Fruit fly (Drosophila melanogaster) whole organism, embryonic: ENCODE data around the gene Mlc2.

Source experiments
- CG10654 ChIP-seq: fragments of 200-800 bp; sonication (Bioruptor generic); optimal IDR thresholded peaks from 2 replicates; lab custom pipeline; 2016; ENCODE audit warnings: missing biosample characterization, missing genetic modification characterization
- CG2712 ChIP-seq: fragments of 200-800 bp; optimal IDR thresholded peaks from 3 replicates; lab custom pipeline; 2019; ENCODE audit warnings: missing biosample characterization, mild to moderate bottlenecking, missing genetic modification characterization, moderate library complexity
- CG34224 ChIP-seq: fragments of 200-800 bp; sonication (Bioruptor generic); IDR thresholded peaks from 3 replicates; pipeline ENCODE4 v1.3.6; 2022; ENCODE audit warnings: missing biosample characterization, missing genetic modification characterization; ENCODE audit not compliant: partially characterized antibody
- CG3995 ChIP-seq: fragments of 200-800 bp; sonication (Bioruptor generic); optimal IDR thresholded peaks from 3 replicates; lab custom pipeline; 2016; ENCODE audit warnings: missing biosample characterization, missing genetic modification characterization
- CG6683 ChIP-seq: fragments of 200-800 bp; sonication (Bioruptor generic); optimal IDR thresholded peaks from 2 replicates; lab custom pipeline; 2017; ENCODE audit warnings: missing biosample characterization, mild to moderate bottlenecking, missing genetic modification characterization, missing genetic modification reagents
- CG7987 ChIP-seq: fragments of 200-800 bp; sonication (Bioruptor generic); optimal IDR thresholded peaks from 2 replicates; lab custom pipeline; 2018; ENCODE audit warnings: missing biosample characterization, mild to moderate bottlenecking, missing genetic modification characterization, moderate library complexity
- CTCF ChIP-seq: fragments of 200-800 bp; sonication (Bioruptor generic); optimal IDR thresholded peaks from 2 replicates; lab custom pipeline; 2017; ENCODE audit warnings: missing biosample characterization, mild to moderate bottlenecking, missing genetic modification characterization, moderate library complexity
- CrebB ChIP-seq: fragments of 200-800 bp; sonication (Bioruptor generic); optimal IDR thresholded peaks from 3 replicates; lab custom pipeline; 2018; ENCODE audit warnings: missing biosample characterization, mild to moderate bottlenecking, missing genetic modification characterization
- cad ChIP-seq: fragments of >200 bp; optimal IDR thresholded peaks from 2 replicates; lab custom pipeline; 2017; ENCODE audit warnings: missing biosample characterization, missing genetic modification characterization
- dati ChIP-seq: fragments of 200-800 bp; sonication (Bioruptor generic); IDR thresholded peaks from 2 replicates; pipeline ENCODE4 v1.3.6; 2022; ENCODE audit warnings: missing biosample characterization, missing genetic modification characterization
- fd102C ChIP-seq: fragments of 200-800 bp; sonication (Bioruptor generic); optimal IDR thresholded peaks from 2 replicates; lab custom pipeline; 2018; ENCODE audit warnings: missing biosample characterization, mild to moderate bottlenecking, missing genetic modification characterization, moderate library complexity
- her ChIP-seq: fragments of 200-800 bp; sonication (Bioruptor generic); optimal IDR thresholded peaks from 2 replicates; lab custom pipeline; 2016; ENCODE audit warnings: missing biosample characterization, missing genetic modification characterization
- vfl ChIP-seq: fragments of 200-800 bp; sonication (Bioruptor generic); optimal IDR thresholded peaks from 2 replicates; lab custom pipeline; 2016; ENCODE audit warnings: missing biosample characterization, missing genetic modification characterization

DNA sequence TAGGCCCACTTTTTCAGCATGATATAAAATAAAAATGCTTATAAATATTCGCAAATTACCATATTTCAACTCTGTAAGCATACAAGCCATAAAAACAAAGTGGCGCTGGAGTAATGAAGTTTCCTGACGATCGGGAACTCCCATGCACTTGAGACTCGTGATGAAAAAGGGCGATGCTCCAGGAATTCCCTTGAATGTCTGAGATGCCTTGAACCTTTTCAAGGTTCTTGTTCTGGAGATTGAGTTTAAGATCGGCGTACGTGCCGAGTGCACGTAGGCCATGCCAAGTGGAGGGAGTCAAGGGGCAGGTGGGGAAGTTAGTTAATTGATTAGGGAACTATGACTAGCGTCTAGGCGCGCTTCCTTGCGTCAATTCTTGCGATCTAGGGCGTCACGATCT lies 9.5 kb upstream of the Mlc2 start:
- TF ChIP-seq vfl (GFP tag; lab: Kevin White, UChicago) (no peak), CG10654 (GFP tag; lab: Kevin White, UChicago) (no peak), fd102C (GFP tag; lab: Kevin White, UChicago) (no peak), cad (no peak), CG3995 (GFP tag; lab: Kevin White, UChicago) (no peak), CG34224 (GFP tag; lab: Robert Waterston, UW) (no peak), CG7987 (GFP tag; lab: Kevin White, UChicago) (no peak), CG6683 (no peak), her (no peak), dati (no peak), CG2712 (tag; lab: Kevin White, UChicago) (no peak), CrebB (tag; lab: Kevin White, UChicago) (no peak), CTCF (GFP tag; lab: Kevin White, UChicago) (no peak)
